Fruit fly (Drosophila melanogaster) whole organism, embryonic: ENCODE data around the gene Ugt37C2.

Source experiments
- B-H2 ChIP-seq: fragments of 200-800 bp; sonication (Bioruptor generic); optimal IDR thresholded peaks from 2 replicates; lab custom pipeline; 2018; ENCODE audit warnings: missing biosample characterization, mild to moderate bottlenecking, missing genetic modification characterization
- Blimp-1 ChIP-seq: fragments of 200-800 bp; sonication (Bioruptor generic); optimal IDR thresholded peaks from 3 replicates; lab custom pipeline; 2018; ENCODE audit warnings: missing biosample characterization, missing genetic modification characterization, mild to moderate bottlenecking, moderate library complexity, missing genetic modification reagents
- CG10147 ChIP-seq: fragments of 200-800 bp; sonication (Bioruptor generic); optimal IDR thresholded peaks from 2 replicates; lab custom pipeline; 2019; ENCODE audit warnings: missing biosample characterization, mild to moderate bottlenecking, missing genetic modification characterization, moderate library complexity
- CG10274 ChIP-seq: fragments of 200-800 bp; sonication (Bioruptor generic); optimal IDR thresholded peaks from 3 replicates; lab custom pipeline; 2017; ENCODE audit warnings: missing biosample characterization, mild to moderate bottlenecking, missing genetic modification characterization
- CG10543 ChIP-seq: fragments of 200-800 bp; sonication (Bioruptor generic); optimal IDR thresholded peaks from 3 replicates; lab custom pipeline; 2017; ENCODE audit warnings: missing biosample characterization, mild to moderate bottlenecking, missing genetic modification characterization, moderate library complexity
- CG10654 ChIP-seq: fragments of 200-800 bp; sonication (Bioruptor generic); optimal IDR thresholded peaks from 2 replicates; lab custom pipeline; 2016; ENCODE audit warnings: missing biosample characterization, missing genetic modification characterization
- CG11456 ChIP-seq: fragments of 200-800 bp; sonication (Bioruptor generic); IDR thresholded peaks from 3 replicates; pipeline ENCODE4 v1.3.6; 2022; ENCODE audit warnings: missing biosample characterization, missing genetic modification characterization
- CG12155 ChIP-seq: fragments of 200-800 bp; sonication (Bioruptor generic); optimal IDR thresholded peaks from 3 replicates; lab custom pipeline; 2016; ENCODE audit warnings: missing biosample characterization, missing genetic modification characterization
- CG12299 ChIP-seq: fragments of 200-800 bp; sonication (Bioruptor generic); optimal IDR thresholded peaks from 2 replicates; lab custom pipeline; 2018; ENCODE audit warnings: missing biosample characterization, mild to moderate bottlenecking, missing genetic modification characterization
- CG12942 ChIP-seq: fragments of 200-800 bp; sonication (Bioruptor generic); optimal IDR thresholded peaks from 3 replicates; lab custom pipeline; 2016; ENCODE audit warnings: missing biosample characterization, missing genetic modification characterization
- CG13296 ChIP-seq: fragments of 200-800 bp; sonication (Bioruptor generic); optimal IDR thresholded peaks from 3 replicates; lab custom pipeline; 2018; ENCODE audit warnings: missing biosample characterization, mild to moderate bottlenecking, missing genetic modification characterization
- CG13424 ChIP-seq: fragments of 200-800 bp; sonication (Bioruptor generic); optimal IDR thresholded peaks from 2 replicates; lab custom pipeline; 2019; ENCODE audit warnings: missing biosample characterization, mild to moderate bottlenecking, missing genetic modification characterization, moderate library complexity
- CG15269 ChIP-seq: fragments of 200-800 bp; sonication (Bioruptor generic); optimal IDR thresholded peaks from 2 replicates; lab custom pipeline; 2018; ENCODE audit warnings: missing biosample characterization, mild to moderate bottlenecking, missing genetic modification characterization, moderate library complexity
- CG17385 ChIP-seq: fragments of 200-800 bp; sonication (Bioruptor generic); optimal IDR thresholded peaks from 3 replicates; lab custom pipeline; 2018; ENCODE audit warnings: missing biosample characterization, mild to moderate bottlenecking, missing genetic modification characterization
- CG18599 ChIP-seq: fragments of 200-800 bp; sonication (Bioruptor generic); optimal IDR thresholded peaks from 3 replicates; lab custom pipeline; 2017; ENCODE audit warnings: missing biosample characterization, missing genetic modification characterization, mild to moderate bottlenecking, moderate library complexity, missing genetic modification reagents
- CG30020 ChIP-seq: fragments of 200-800 bp; optimal IDR thresholded peaks from 2 replicates; lab custom pipeline; 2019; ENCODE audit warnings: missing biosample characterization, mild to moderate bottlenecking, missing genetic modification characterization, moderate library complexity
- CG30431 ChIP-seq: fragments of 200-800 bp; sonication (Bioruptor generic); optimal IDR thresholded peaks from 2 replicates; lab custom pipeline; 2017; ENCODE audit warnings: missing biosample characterization, missing genetic modification characterization
- CG32767 ChIP-seq: fragments of 200-800 bp; sonication (Bioruptor generic); IDR thresholded peaks from 2 replicates; pipeline ENCODE4 v1.3.6; 2022; ENCODE audit warnings: missing biosample characterization, missing genetic modification characterization
- CG3281 ChIP-seq: fragments of 200-800 bp; sonication (Bioruptor generic); optimal IDR thresholded peaks from 3 replicates; lab custom pipeline; 2017; ENCODE audit warnings: missing biosample characterization, mild to moderate bottlenecking, missing genetic modification characterization
- CG34376 ChIP-seq: fragments of 200-800 bp; sonication (Bioruptor generic); optimal IDR thresholded peaks from 2 replicates; lab custom pipeline; 2018; ENCODE audit warnings: missing biosample characterization, mild to moderate bottlenecking, missing genetic modification characterization
- CG7372 ChIP-seq: fragments of 200-800 bp; sonication (Bioruptor generic); IDR thresholded peaks from 2 replicates; pipeline ENCODE4 v1.3.6; 2022; ENCODE audit warnings: missing biosample characterization, missing genetic modification characterization
- CG8281 ChIP-seq: fragments of 200-800 bp; sonication (Bioruptor generic); optimal IDR thresholded peaks from 2 replicates; lab custom pipeline; 2018; ENCODE audit warnings: missing biosample characterization, mild to moderate bottlenecking, missing genetic modification characterization, moderate library complexity
- CG8290 ChIP-seq, 3 experiments: fragments of 200-800 bp; sonication (Bioruptor generic); optimal IDR thresholded peaks; 2 replicates each; lab custom pipeline; 2016 to 2019; ENCODE audit warnings: missing biosample characterization in 3 of 3, missing genetic modification characterization in 3 of 3, mild to moderate bottlenecking in 2 of 3, moderate library complexity in 1 of 3
- CG8388 ChIP-seq: fragments of 200-800 bp; sonication (Bioruptor generic); optimal IDR thresholded peaks from 2 replicates; lab custom pipeline; 2019; ENCODE audit warnings: missing biosample characterization, mild to moderate bottlenecking, missing genetic modification characterization, moderate library complexity
- CoRest ChIP-seq: fragments of 200-800 bp; sonication (Bioruptor generic); optimal IDR thresholded peaks from 3 replicates; lab custom pipeline; 2018; ENCODE audit warnings: missing biosample characterization, mild to moderate bottlenecking, missing genetic modification characterization, moderate library complexity
- Dek ChIP-seq: fragments of 200-800 bp; sonication (Bioruptor generic); optimal IDR thresholded peaks from 3 replicates; lab custom pipeline; 2019; ENCODE audit warnings: missing biosample characterization, mild to moderate bottlenecking, missing genetic modification characterization, moderate library complexity
- E2f2 ChIP-seq: fragments of 200-800 bp; sonication (Bioruptor generic); IDR thresholded peaks from 2 replicates; pipeline ENCODE4 v1.3.6; 2022; ENCODE audit warnings: missing biosample characterization, missing genetic modification characterization
- GATAe ChIP-seq: fragments of 200-800 bp; sonication (Bioruptor generic); conservative IDR thresholded peaks from 2 replicates; pipeline ENCODE4 v1.3.6; 2022; ENCODE audit warnings: missing biosample characterization, missing genetic modification characterization
- Hsf ChIP-seq: fragments of 200-800 bp; sonication (Bioruptor generic); optimal IDR thresholded peaks from 3 replicates; lab custom pipeline; 2016; ENCODE audit warnings: missing biosample characterization, missing genetic modification characterization
- Lhr ChIP-seq: fragments of 200-800 bp; sonication (Bioruptor generic); optimal IDR thresholded peaks from 3 replicates; lab custom pipeline; 2017; ENCODE audit warnings: mild to moderate bottlenecking, missing biosample characterization, missing genetic modification reagents, missing genetic modification characterization
- Med ChIP-seq: fragments of 200-800 bp; sonication (Bioruptor generic); peaks from one replicate; lab custom pipeline; 2016; ENCODE audit warnings: missing biosample characterization, missing genetic modification characterization, mild to moderate bottlenecking, inconsistent platforms, moderate library complexity
- NC2β ChIP-seq: fragments of 200-800 bp; sonication (Bioruptor generic); optimal IDR thresholded peaks from 2 replicates; lab custom pipeline; 2016; ENCODE audit warnings: missing biosample characterization, missing genetic modification characterization
- Pdp1 ChIP-seq, 2 experiments: fragments of 200-800 bp; sonication (Bioruptor generic); optimal IDR thresholded peaks; 3 replicates each; lab custom pipeline; 2016; ENCODE audit warnings: missing biosample characterization in 2 of 2, missing genetic modification characterization in 2 of 2, mild to moderate bottlenecking in 1 of 2, moderate library complexity in 1 of 2
- Six4 ChIP-seq: fragments of 200-800 bp; sonication (Bioruptor generic); optimal IDR thresholded peaks from 2 replicates; lab custom pipeline; 2016; ENCODE audit warnings: missing biosample characterization, missing genetic modification characterization
- ase ChIP-seq: fragments of 200-800 bp; sonication (Bioruptor generic); IDR thresholded peaks from 3 replicates; pipeline ENCODE4 v1.3.6; 2022; ENCODE audit warnings: missing biosample characterization, missing genetic modification characterization
- az2 ChIP-seq: fragments of 200-800 bp; sonication (Bioruptor generic); optimal IDR thresholded peaks from 3 replicates; lab custom pipeline; 2016; ENCODE audit warnings: missing biosample characterization, missing genetic modification characterization
- chm ChIP-seq: fragments of 200-800 bp; sonication (Bioruptor generic); IDR thresholded peaks from 2 replicates; pipeline ENCODE4 v1.3.6; 2022; ENCODE audit warnings: missing biosample characterization, missing genetic modification characterization
- chn ChIP-seq: fragments of 200-800 bp; sonication (Bioruptor generic); optimal IDR thresholded peaks from 2 replicates; lab custom pipeline; 2016; ENCODE audit warnings: missing biosample characterization, missing genetic modification characterization
- dmrt99B ChIP-seq: fragments of 200-800 bp; sonication (Bioruptor generic); optimal IDR thresholded peaks from 2 replicates; lab custom pipeline; 2018; ENCODE audit warnings: missing biosample characterization, mild to moderate bottlenecking, missing genetic modification characterization, moderate library complexity
- gro ChIP-seq: fragments of 200-800 bp; sonication (Bioruptor generic); optimal IDR thresholded peaks from 2 replicates; lab custom pipeline; 2016; ENCODE audit warnings: missing biosample characterization, missing genetic modification characterization
- kay ChIP-seq: fragments of 200-800 bp; sonication (Bioruptor generic); optimal IDR thresholded peaks from 2 replicates; lab custom pipeline; 2016; ENCODE audit warnings: missing biosample characterization, missing genetic modification characterization
- lbe ChIP-seq: fragments of 200-800 bp; sonication (Bioruptor generic); optimal IDR thresholded peaks from 2 replicates; lab custom pipeline; 2016; ENCODE audit warnings: missing biosample characterization, mild to moderate bottlenecking, missing genetic modification characterization
- nmo ChIP-seq: fragments of 200-800 bp; sonication (Bioruptor generic); optimal IDR thresholded peaks from 2 replicates; lab custom pipeline; 2018; ENCODE audit warnings: missing biosample characterization, mild to moderate bottlenecking, missing genetic modification characterization, moderate library complexity
- oc ChIP-seq: fragments of 200-800 bp; sonication (Bioruptor generic); optimal IDR thresholded peaks from 2 replicates; lab custom pipeline; 2018; ENCODE audit warnings: missing biosample characterization, mild to moderate bottlenecking, missing genetic modification characterization, moderate library complexity
- pzg ChIP-seq: fragments of 200-800 bp; sonication (Bioruptor generic); optimal IDR thresholded peaks from 3 replicates; lab custom pipeline; 2018; ENCODE audit warnings: missing biosample characterization, mild to moderate bottlenecking, missing genetic modification characterization, moderate library complexity
- salm ChIP-seq: fragments of 200-800 bp; sonication (Bioruptor generic); optimal IDR thresholded peaks from 2 replicates; lab custom pipeline; 2018; ENCODE audit warnings: missing biosample characterization, mild to moderate bottlenecking, missing genetic modification characterization
- sens ChIP-seq: fragments of 200-800 bp; sonication (Bioruptor generic); peaks from one replicate; lab custom pipeline; 2016; ENCODE audit warnings: missing biosample characterization, missing genetic modification characterization
- sob ChIP-seq: fragments of 200-800 bp; sonication (Bioruptor generic); IDR thresholded peaks from 2 replicates; pipeline ENCODE4 v1.3.6; 2022; ENCODE audit warnings: missing biosample characterization, missing genetic modification characterization
- tap ChIP-seq: fragments of 200-800 bp; optimal IDR thresholded peaks from 3 replicates; lab custom pipeline; 2019; ENCODE audit warnings: missing biosample characterization, mild to moderate bottlenecking, missing genetic modification characterization, moderate library complexity
- tio ChIP-seq: fragments of 200-800 bp; sonication (Bioruptor generic); optimal IDR thresholded peaks from 2 replicates; lab custom pipeline; 2017; ENCODE audit warnings: missing biosample characterization, missing genetic modification characterization, inconsistent platforms
- wek ChIP-seq: fragments of 200-800 bp; sonication (Bioruptor generic); optimal IDR thresholded peaks from 3 replicates; lab custom pipeline; 2018; ENCODE audit warnings: missing biosample characterization, mild to moderate bottlenecking, missing genetic modification characterization, moderate library complexity

Gene Ugt37C2

dm6 chr2L:16819714-16820113, 25.7 kb downstream of the Ugt37C2 start (continued):
- TF ChIP-seq az2 (GFP tag; lab: Kevin White, UChicago) (no peak), pzg (GFP tag; lab: Kevin White, UChicago) (no peak), dmrt99B (no peak), chn (GFP tag; lab: Kevin White, UChicago) (no peak), CG15269 (tag; lab: Kevin White, UChicago) (peak; percentile 48), CG34376 (GFP tag; lab: Kevin White, UChicago) (peak; percentile 71), E2f2 (GFP tag; lab: Robert Waterston, UW) (no peak), CG8290 (GFP tag; optimal IDR thresholded peaks at IDR 0.05; lab: Kevin White, UChicago) (no peak), CG8290 (tag; optimal IDR thresholded peaks at IDR 0.05; lab: Kevin White, UChicago) (no peak), NC2β (no peak), Pdp1 (GFP tag; optimal IDR thresholded peaks at IDR 0.05; lab: Kevin White, UChicago) (peak in 1 of 2 experiments; percentile 19), CG30020 (tag; lab: Kevin White, UChicago) (no peak), nmo (GFP tag; lab: Kevin White, UChicago) (no peak), lbe (GFP tag; lab: Kevin White, UChicago) (peak; percentile 34), salm (tag; lab: Kevin White, UChicago) (peak; percentile 55), chm (GFP tag; lab: Robert Waterston, UW) (no peak), B-H2 (GFP tag; lab: Kevin White, UChicago) (peak; percentile 77), ase (GFP tag; lab: Robert Waterston, UW) (no peak), CoRest (tag; lab: Kevin White, UChicago) (no peak), sens (GFP tag; lab: Kevin White, UChicago) (peak; percentile 20), tio (GFP tag; lab: Kevin White, UChicago) (no peak), CG8388 (GFP tag; lab: Kevin White, UChicago) (no peak), Med (GFP tag; lab: Kevin White, UChicago) (peak; percentile 29), sob (GFP tag; lab: Robert Waterston, UW) (no peak), kay (GFP tag; lab: Kevin White, UChicago) (no peak), CG30431 (GFP tag; lab: Kevin White, UChicago) (no peak), CG32767 (GFP tag; lab: Robert Waterston, UW) (no peak), CG12942 (GFP tag; lab: Kevin White, UChicago) (no peak), Dek (tag; lab: Kevin White, UChicago) (peak; percentile 5), GATAe (GFP tag; lab: Robert Waterston, UW) (peak; percentile 59), CG10147 (GFP tag; lab: Kevin White, UChicago) (peak; percentile 28), CG3281 (GFP tag; lab: Kevin White, UChicago) (peak; percentile 65), CG12299 (peak; percentile 32), gro (GFP tag; lab: Kevin White, UChicago) (no peak), tap (tag; lab: Kevin White, UChicago) (peak; percentile 13), CG12155 (GFP tag; lab: Kevin White, UChicago) (no peak), Lhr (GFP tag; lab: Kevin White, UChicago) (no peak), CG10543 (GFP tag; lab: Kevin White, UChicago) (peak; percentile 52), oc (no peak), CG18599 (GFP tag; lab: Kevin White, UChicago) (peak; percentile 36), CG7372 (GFP tag; lab: Robert Waterston, UW) (no peak), wek (no peak), CG13424 (tag; lab: Kevin White, UChicago) (peak; percentile 17), CG8281 (tag; lab: Kevin White, UChicago) (peak; percentile 8), CG10274 (GFP tag; lab: Kevin White, UChicago) (no peak), Six4 (GFP tag; lab: Kevin White, UChicago) (no peak), CG13296 (GFP tag; lab: Kevin White, UChicago) (peak; percentile 79), CG11456 (GFP tag; lab: Robert Waterston, UW) (no peak), CG17385 (GFP tag; lab: Kevin White, UChicago) (peak; percentile 9), Hsf (no peak), CG10654 (GFP tag; lab: Kevin White, UChicago) (no peak), Blimp-1 (no peak)
